Worm (Caenorhabditis elegans) whole organism, early embryonic: ENCODE measurements around the gene osta-1.

Experiments
- ceh-13 ChIP-seq: fragments of 200-800 bp; sonication (Bioruptor generic); optimal IDR thresholded peaks from 2 replicates; lab custom pipeline; 2018; ENCODE audit warnings: mild to moderate bottlenecking, missing genetic modification characterization, missing compliant biosample characterization
- sea-1 ChIP-seq: fragments of 200-800 bp; sonication (Bioruptor generic); conservative IDR thresholded peaks from 2 replicates; pipeline ENCODE4 v1.3.6; 2022; ENCODE audit warnings: missing genetic modification characterization, missing compliant biosample characterization

ce11 chrII:12685-13084, 6.2 kb downstream of the osta-1 start, which contains the start of gene best-3:
- no peak for TF ChIP-seq ceh-13 (GFP tag; lab: Kevin White, UChicago)
- no peak for TF ChIP-seq sea-1 (GFP tag; lab: Robert Waterston, UW)
